Fruit fly (Drosophila melanogaster) whole organism: Measurements from ENCODE around the gene CG43779.

ENCODE experiments used
- CG8478 ChIP-seq: fragments of >200 bp; optimal IDR thresholded peaks from 2 replicates; lab custom pipeline; 2018; ENCODE audit warnings: inconsistent platforms
- Dll ChIP-seq: fragments of >200 bp; optimal IDR thresholded peaks from 2 replicates; lab custom pipeline; 2017
- EcR ChIP-seq, 2 experiments: fragments of >200 bp; optimal IDR thresholded peaks; 2 replicates each; lab custom pipeline; 2017; ENCODE audit warnings: missing biosample characterization in 2 of 2, missing genetic modification characterization in 2 of 2, missing genetic modification reagents in 2 of 2
- pan ChIP-seq: fragments of >200 bp; optimal IDR thresholded peaks from 2 replicates; lab custom pipeline; 2017
- psq ChIP-seq: fragments of >200 bp; optimal IDR thresholded peaks from 2 replicates; lab custom pipeline; 2017
- usp ChIP-seq: fragments of >200 bp; optimal IDR thresholded peaks from 2 replicates; lab custom pipeline; 2017; ENCODE audit warnings: missing biosample characterization, missing genetic modification characterization, mixed read lengths

Gene CG43779

dm6 chr2L:13260740-13261139, 45.8 kb downstream of the CG43779 start, which contains the start of gene CG44085:
Gene CG44085, plus strand, starts transcription at chr2L:13261008.
- TF ChIP-seq pan (lab: Kevin White, UChicago) (no peak), psq (lab: Kevin White, UChicago) (no peak), Dll (lab: Kevin White, UChicago) (no peak), CG8478 (lab: Kevin White, UChicago) (no peak), usp (no peak), EcR (GFP tag; optimal IDR thresholded peaks at IDR 0.05; lab: Kevin White, UChicago) (no peak)

- TF ChIP-seq Dll (lab: Kevin White, UChicago) (no peak), psq (lab: Kevin White, UChicago) (no peak), pan (lab: Kevin White, UChicago) (no peak), EcR (GFP tag; optimal IDR thresholded peaks at IDR 0.05; lab: Kevin White, UChicago) (no peak), CG8478 (lab: Kevin White, UChicago) (no peak), usp (no peak)
These were observed 46.9 kb downstream of the CG43779 start, which contains the start of gene CG31730 for dm6 chr2L:13259643-13260042. Gene CG31730, minus strand, starts transcription at chr2L:13259743.

dm6 chr2L:13258702-13259101, 47.9 kb downstream of the CG43779 start:
- TF ChIP-seq Dll (lab: Kevin White, UChicago) (no peak), pan (lab: Kevin White, UChicago) (no peak), CG8478 (lab: Kevin White, UChicago) (no peak), EcR (GFP tag; optimal IDR thresholded peaks at IDR 0.05; lab: Kevin White, UChicago) (no peak), psq (lab: Kevin White, UChicago) (no peak), usp (no peak)

- TF ChIP-seq Dll (lab: Kevin White, UChicago) (no peak), psq (lab: Kevin White, UChicago) (no peak), CG8478 (lab: Kevin White, UChicago) (no peak), usp (no peak), EcR (GFP tag; optimal IDR thresholded peaks at IDR 0.05; lab: Kevin White, UChicago) (no peak), pan (lab: Kevin White, UChicago) (no peak)
These were observed 49.4 kb downstream of the CG43779 start, which contains the start of gene Naa20B for dm6 chr2L:13257177-13257576. Gene Naa20B, plus strand, starts transcription at chr2L:13257477.
